Fruit fly (Drosophila melanogaster) whole organism, embryonic: ENCODE results near the gene CG14356.

Experiments used
- Abd-B ChIP-seq: fragments of 200-800 bp; sonication (Bioruptor generic); optimal IDR thresholded peaks from 2 replicates; lab custom pipeline; 2018; ENCODE audit warnings: missing biosample characterization, mild to moderate bottlenecking, missing genetic modification characterization, moderate library complexity
- BtbVII ChIP-seq: fragments of 200-800 bp; sonication (Bioruptor generic); optimal IDR thresholded peaks from 3 replicates; lab custom pipeline; 2017; ENCODE audit warnings: missing biosample characterization, mild to moderate bottlenecking, missing genetic modification characterization
- C15 ChIP-seq: fragments of 200-800 bp; sonication (Bioruptor generic); IDR thresholded peaks from 3 replicates; pipeline ENCODE4 v1.3.6; 2022; ENCODE audit warnings: missing biosample characterization, missing genetic modification characterization
- CG10979 ChIP-seq: fragments of 200-800 bp; sonication (Bioruptor generic); optimal IDR thresholded peaks from 2 replicates; lab custom pipeline; 2018; ENCODE audit warnings: missing biosample characterization, mild to moderate bottlenecking, missing genetic modification characterization, moderate library complexity
- CG11093 ChIP-seq: fragments of 200-800 bp; sonication (Bioruptor generic); IDR thresholded peaks from 3 replicates; pipeline ENCODE4 v1.3.6; 2022; ENCODE audit warnings: missing biosample characterization, missing genetic modification characterization
- CG11456 ChIP-seq: fragments of 200-800 bp; sonication (Bioruptor generic); IDR thresholded peaks from 3 replicates; pipeline ENCODE4 v1.3.6; 2022; ENCODE audit warnings: missing biosample characterization, missing genetic modification characterization
- CG11560 ChIP-seq: fragments of 200-800 bp; sonication (Bioruptor generic); IDR thresholded peaks from 3 replicates; pipeline ENCODE4 v1.3.6; 2022; ENCODE audit warnings: missing biosample characterization, missing genetic modification characterization
- CG12744 ChIP-seq: fragments of 200-800 bp; sonication (Bioruptor generic); optimal IDR thresholded peaks from 2 replicates; lab custom pipeline; 2016; ENCODE audit warnings: missing biosample characterization, missing genetic modification characterization
- CG14710 ChIP-seq: fragments of 200-800 bp; sonication (Bioruptor generic); optimal IDR thresholded peaks from 3 replicates; lab custom pipeline; 2019; ENCODE audit warnings: missing biosample characterization, mild to moderate bottlenecking, missing genetic modification characterization, moderate library complexity
- CG1529 ChIP-seq: fragments of 200-800 bp; sonication (Bioruptor generic); optimal IDR thresholded peaks from 3 replicates; lab custom pipeline; 2018; ENCODE audit warnings: missing biosample characterization, missing genetic modification characterization
- CG15479 ChIP-seq: fragments of 200-800 bp; sonication (Bioruptor generic); optimal IDR thresholded peaks from 3 replicates; lab custom pipeline; 2019; ENCODE audit warnings: missing biosample characterization, mild to moderate bottlenecking, missing genetic modification characterization, moderate library complexity
- CG15601 ChIP-seq: fragments of 200-800 bp; sonication (Bioruptor generic); optimal IDR thresholded peaks from 3 replicates; lab custom pipeline; 2019; ENCODE audit warnings: missing biosample characterization, mild to moderate bottlenecking, missing genetic modification characterization, moderate library complexity
- CG2129 ChIP-seq: fragments of 200-800 bp; sonication (Bioruptor generic); IDR thresholded peaks from 2 replicates; pipeline ENCODE4 v1.3.6; 2022; ENCODE audit warnings: missing biosample characterization, missing genetic modification characterization; ENCODE audit not compliant: partially characterized antibody
- CG33213 ChIP-seq: fragments of 200-800 bp; sonication (Bioruptor generic); optimal IDR thresholded peaks from 3 replicates; lab custom pipeline; 2016; ENCODE audit warnings: missing biosample characterization, missing genetic modification characterization
- CG4617 ChIP-seq: fragments of 200-800 bp; sonication (Bioruptor generic); optimal IDR thresholded peaks from 3 replicates; lab custom pipeline; 2016; ENCODE audit warnings: missing biosample characterization, missing genetic modification characterization, borderline replicate concordance
- CG4707 ChIP-seq: fragments of 200-800 bp; sonication (Bioruptor generic); optimal IDR thresholded peaks from 2 replicates; lab custom pipeline; 2018; ENCODE audit warnings: missing biosample characterization, mild to moderate bottlenecking, missing genetic modification characterization, moderate library complexity
- CoRest ChIP-seq: fragments of 200-800 bp; sonication (Bioruptor generic); optimal IDR thresholded peaks from 3 replicates; lab custom pipeline; 2018; ENCODE audit warnings: missing biosample characterization, mild to moderate bottlenecking, missing genetic modification characterization, moderate library complexity
- ERR ChIP-seq: fragments of 200-800 bp; sonication (Bioruptor generic); optimal IDR thresholded peaks from 2 replicates; lab custom pipeline; 2016; ENCODE audit warnings: missing biosample characterization, missing genetic modification characterization
- Fer3 ChIP-seq: fragments of 200-800 bp; sonication (Bioruptor generic); optimal IDR thresholded peaks from 2 replicates; lab custom pipeline; 2018; ENCODE audit warnings: missing biosample characterization, mild to moderate bottlenecking, missing genetic modification characterization, moderate library complexity
- H2.0 ChIP-seq: fragments of 200-800 bp; sonication (Bioruptor generic); IDR thresholded peaks from 2 replicates; pipeline ENCODE4 v1.3.6; 2022; ENCODE audit warnings: missing biosample characterization, missing genetic modification characterization
- MBD-R2 ChIP-seq: fragments of 200-800 bp; sonication (Bioruptor generic); IDR thresholded peaks from 2 replicates; pipeline ENCODE4 v1.3.6; 2022; ENCODE audit warnings: missing biosample characterization, missing genetic modification characterization
- MTF-1 ChIP-seq: fragments of 200-800 bp; sonication (Bioruptor generic); optimal IDR thresholded peaks from 2 replicates; lab custom pipeline; 2018; ENCODE audit warnings: missing biosample characterization, mild to moderate bottlenecking, missing genetic modification characterization, borderline replicate concordance
- Max ChIP-seq: fragments of 200-800 bp; sonication (Bioruptor generic); optimal IDR thresholded peaks from 2 replicates; lab custom pipeline; 2016; ENCODE audit warnings: missing biosample characterization, mild to moderate bottlenecking, missing genetic modification characterization
- Optix ChIP-seq: fragments of 200-800 bp; sonication (Bioruptor generic); IDR thresholded peaks from 3 replicates; pipeline ENCODE4 v1.3.6; 2022; ENCODE audit warnings: missing biosample characterization, missing genetic modification characterization
- Side ChIP-seq: fragments of 200-800 bp; sonication (Bioruptor generic); optimal IDR thresholded peaks from 2 replicates; lab custom pipeline; 2016; ENCODE audit warnings: missing biosample characterization, missing genetic modification characterization
- Spps ChIP-seq: fragments of 200-800 bp; sonication (Bioruptor generic); optimal IDR thresholded peaks from 2 replicates; lab custom pipeline; 2018; ENCODE audit warnings: missing biosample characterization, mild to moderate bottlenecking, missing genetic modification characterization
- Usf ChIP-seq: fragments of 200-800 bp; sonication (Bioruptor generic); optimal IDR thresholded peaks from 2 replicates; lab custom pipeline; 2017; ENCODE audit warnings: missing genotype, missing biosample characterization, missing genetic modification characterization
- Vsx1 ChIP-seq: fragments of 200-800 bp; sonication (Bioruptor generic); optimal IDR thresholded peaks from 2 replicates; lab custom pipeline; 2017; ENCODE audit warnings: missing biosample characterization, mild to moderate bottlenecking, missing genetic modification characterization, missing genetic modification reagents
- aop ChIP-seq: fragments of 200-800 bp; sonication (Bioruptor generic); IDR thresholded peaks from 2 replicates; pipeline ENCODE4 v1.3.6; 2022; ENCODE audit warnings: missing biosample characterization, missing genetic modification characterization
- ap ChIP-seq: fragments of 200-800 bp; sonication (Bioruptor generic); IDR thresholded peaks from 2 replicates; pipeline ENCODE4 v1.3.6; 2022; ENCODE audit warnings: missing biosample characterization, missing genetic modification characterization
- bsh ChIP-seq, 2 experiments: fragments of 200-800 bp; sonication (Bioruptor generic); optimal IDR thresholded peaks; 2 replicates each; lab custom pipeline; 2017 to 2018; ENCODE audit warnings: mild to moderate bottlenecking in 2 of 2, missing biosample characterization in 2 of 2, missing genetic modification characterization in 2 of 2, moderate library complexity in 1 of 2
- chm ChIP-seq: fragments of 200-800 bp; sonication (Bioruptor generic); IDR thresholded peaks from 2 replicates; pipeline ENCODE4 v1.3.6; 2022; ENCODE audit warnings: missing biosample characterization, missing genetic modification characterization
- da ChIP-seq: fragments of 200-800 bp; sonication (Bioruptor generic); optimal IDR thresholded peaks from 2 replicates; lab custom pipeline; 2016; ENCODE audit warnings: missing biosample characterization, missing genetic modification characterization
- dmrt99B ChIP-seq: fragments of 200-800 bp; sonication (Bioruptor generic); optimal IDR thresholded peaks from 2 replicates; lab custom pipeline; 2018; ENCODE audit warnings: missing biosample characterization, mild to moderate bottlenecking, missing genetic modification characterization, moderate library complexity
- gt ChIP-seq: fragments of 200-800 bp; sonication (Bioruptor generic); IDR thresholded peaks from 2 replicates; pipeline ENCODE4 v1.3.6; 2022; ENCODE audit warnings: missing biosample characterization, missing genetic modification characterization
- insv ChIP-seq, 2 experiments: fragments of 200-800 bp; sonication (Bioruptor generic); optimal IDR thresholded peaks; 3 replicates each; lab custom pipeline; 2016 to 2018; ENCODE audit warnings: missing biosample characterization in 2 of 2, missing genetic modification characterization in 2 of 2
- jigr1 ChIP-seq: fragments of 200-800 bp; sonication (Bioruptor generic); IDR thresholded peaks from 3 replicates; pipeline ENCODE4 v1.3.6; 2022; ENCODE audit warnings: missing biosample characterization, missing genetic modification characterization
- jing ChIP-seq: fragments of 200-800 bp; sonication (Bioruptor generic); optimal IDR thresholded peaks from 2 replicates; lab custom pipeline; 2018; ENCODE audit warnings: missing biosample characterization, mild to moderate bottlenecking, missing genetic modification characterization
- lmd ChIP-seq: fragments of 200-800 bp; sonication (Bioruptor generic); IDR thresholded peaks from 2 replicates; pipeline ENCODE4 v1.3.6; 2022; ENCODE audit warnings: missing biosample characterization, missing genetic modification characterization
- nerfin-2 ChIP-seq: fragments of 200-800 bp; sonication (Bioruptor generic); IDR thresholded peaks from 2 replicates; pipeline ENCODE4 v1.3.6; 2022; ENCODE audit warnings: missing biosample characterization, missing genetic modification characterization; ENCODE audit not compliant: partially characterized antibody
- oc ChIP-seq: fragments of 200-800 bp; sonication (Bioruptor generic); optimal IDR thresholded peaks from 2 replicates; lab custom pipeline; 2018; ENCODE audit warnings: missing biosample characterization, mild to moderate bottlenecking, missing genetic modification characterization, moderate library complexity
- phol ChIP-seq: fragments of 200-800 bp; sonication (Bioruptor generic); optimal IDR thresholded peaks from 3 replicates; lab custom pipeline; 2018; ENCODE audit warnings: missing biosample characterization, mild to moderate bottlenecking, missing genetic modification characterization, moderate library complexity
- ro ChIP-seq: fragments of 200-800 bp; sonication (Bioruptor generic); IDR thresholded peaks from 2 replicates; pipeline ENCODE4 v1.3.6; 2022; ENCODE audit warnings: missing biosample characterization, missing genetic modification characterization
- sens-2 ChIP-seq: fragments of 200-800 bp; sonication (Bioruptor generic); IDR thresholded peaks from 2 replicates; pipeline ENCODE4 v1.3.6; 2022; ENCODE audit warnings: missing biosample characterization, missing genetic modification characterization
- sr ChIP-seq: fragments of 200-800 bp; sonication (Bioruptor generic); IDR thresholded peaks from 3 replicates; pipeline ENCODE4 v1.3.6; 2022; ENCODE audit warnings: missing biosample characterization, missing genetic modification characterization
- tio ChIP-seq: fragments of 200-800 bp; sonication (Bioruptor generic); optimal IDR thresholded peaks from 2 replicates; lab custom pipeline; 2017; ENCODE audit warnings: missing biosample characterization, missing genetic modification characterization, inconsistent platforms
- ttk ChIP-seq: fragments of 200-800 bp; sonication (Bioruptor generic); IDR thresholded peaks from 2 replicates; pipeline ENCODE4 v2.1.2; 2022; ENCODE audit warnings: missing biosample characterization, missing genetic modification characterization
- wek ChIP-seq: fragments of 200-800 bp; sonication (Bioruptor generic); optimal IDR thresholded peaks from 3 replicates; lab custom pipeline; 2018; ENCODE audit warnings: missing biosample characterization, mild to moderate bottlenecking, missing genetic modification characterization, moderate library complexity

The CG14356 gene

dm6 chr3R:14108158-14108921 lies 23.5 kb downstream of the CG14356 start, which contains the start of gene CG12402 (continued):
- TF ChIP-seq ERR (peak; percentile 47), ttk (GFP tag; lab: Robert Waterston, UW) (peak; percentile 85), MBD-R2 (GFP tag; lab: Robert Waterston, UW) (peak; percentile 45), nerfin-2 (GFP tag; lab: Robert Waterston, UW) (no peak), gt (GFP tag; lab: Robert Waterston, UW) (peak; percentile 58), sens-2 (GFP tag; lab: Robert Waterston, UW) (peak; percentile 76; the same call in 1 of the 2 replicates), sr (GFP tag; lab: Robert Waterston, UW) (peak; percentile 72), ap (GFP tag; lab: Robert Waterston, UW) (peak; percentile 83), da (GFP tag; lab: Kevin White, UChicago) (peak; percentile 45), CG15479 (peak; percentile 30), CG14710 (tag; lab: Kevin White, UChicago) (peak; percentile 66), dmrt99B (tag; lab: Kevin White, UChicago) (peak; percentile 92), Max (GFP tag; lab: Kevin White, UChicago) (peak; percentile 56), wek (GFP tag; lab: Kevin White, UChicago) (peak; percentile 90), chm (GFP tag; lab: Robert Waterston, UW) (peak; percentile 90), CG10979 (tag; lab: Kevin White, UChicago) (peak; percentile 83), phol (tag; lab: Kevin White, UChicago) (peak; percentile 86), Usf (GFP tag; lab: Kevin White, UChicago) (no peak), oc (tag; lab: Kevin White, UChicago) (peak; percentile 70), BtbVII (peak; percentile 80), CG12744 (peak; percentile 36), CG11560 (tag; lab: Robert Waterston, UW) (no peak), insv (GFP tag; optimal IDR thresholded peaks at IDR 0.05; lab: Kevin White, UChicago) (peak in 1 of 2 experiments; percentile 40), Optix (GFP tag; lab: Robert Waterston, UW) (peak; percentile 70), tio (GFP tag; lab: Kevin White, UChicago) (peak; percentile 71), Side (peak; percentile 71), C15 (GFP tag; lab: Robert Waterston, UW) (0 out of 3 replicates have a peak, but pooled peaks have one; percentile 32), CG1529 (GFP tag; lab: Kevin White, UChicago) (peak; percentile 68), jing (GFP tag; lab: Kevin White, UChicago) (peak; percentile 56), CG11456 (GFP tag; lab: Robert Waterston, UW) (peak; percentile 80), bsh (GFP tag; optimal IDR thresholded peaks at IDR 0.05; lab: Kevin White, UChicago) (peak in 1 of 2 experiments; percentile 82), aop (GFP tag; lab: Robert Waterston, UW) (peak; percentile 9; the same call in 1 of the 2 replicates), H2.0 (GFP tag; lab: Robert Waterston, UW) (peak; percentile 86), CG33213 (GFP tag; lab: Kevin White, UChicago) (no peak), MTF-1 (GFP tag; lab: Kevin White, UChicago) (peak; percentile 57), lmd (GFP tag; lab: Robert Waterston, UW) (peak; percentile 85), CG4617 (GFP tag; lab: Kevin White, UChicago) (peak; percentile 32), CG2129 (GFP tag; lab: Robert Waterston, UW) (no peak), Fer3 (tag; lab: Kevin White, UChicago) (peak; percentile 83), CG11093 (peak; percentile 76; the same call in 2 of the 3 replicates), CG15601 (tag; lab: Kevin White, UChicago) (peak; percentile 58), Spps (tag; lab: Kevin White, UChicago) (peak; percentile 40), Vsx1 (GFP tag; lab: Kevin White, UChicago) (peak; percentile 75), jigr1 (GFP tag; lab: Robert Waterston, UW) (no peak), ro (GFP tag; lab: Robert Waterston, UW) (peak; percentile 76), Abd-B (GFP tag; lab: Kevin White, UChicago) (peak; percentile 71), CG4707 (GFP tag; lab: Kevin White, UChicago) (peak; percentile 71), CoRest (peak; percentile 85)
